Worm (Caenorhabditis elegans): ENCODE measurements around the gene srw-73.

ce11 chrV:16610094-16610493 lies 21.8 kb upstream of the srw-73 start:
- TF ChIP-seq unc-39 (tag; optimal IDR thresholded peaks at IDR 0.05) (no peak), sma-9 (GFP tag; optimal IDR thresholded peaks at IDR 0.05) (peak; percentile 10), sma-9 (tag; optimal IDR thresholded peaks at IDR 0.05) (no peak)

Measured in whole organism, L2 larva.